Worm (Caenorhabditis elegans): ENCODE measurements around the gene F09G2.2.

Gene F09G2.2

ce11 chrV:7196498-7196966 lies at the start of gene F09G2.2:
Gene F09G2.2 (plus strand): TSS chrV:7196916.
- TF ChIP-seq unc-62 (GFP tag; optimal IDR thresholded peaks at IDR 0.05): no peak

- no peak for TF ChIP-seq unc-62 (GFP tag; optimal IDR thresholded peaks at IDR 0.05)
Observed at ce11 chrV:7147370-7147769, 49.3 kb upstream of the F09G2.2 start, which contains the start of gene ugt-38. Gene ugt-38 (minus strand): TSS chrV:7147470.

ce11 chrV:7150570-7150969 lies 46.1 kb upstream of the F09G2.2 start, which contains the start of gene F10D2.8:
Gene F10D2.8 (minus strand): TSS chrV:7150714.
- TF ChIP-seq unc-62 (GFP tag; optimal IDR thresholded peaks at IDR 0.05): no peak

ce11 chrV:7153046-7153445 lies 43.7 kb upstream of the F09G2.2 start, which contains the start of gene fat-7:
Gene fat-7 (minus strand): TSS chrV:7153146.
- no peak for TF ChIP-seq unc-62 (GFP tag; optimal IDR thresholded peaks at IDR 0.05)

- TF ChIP-seq unc-62 (GFP tag; optimal IDR thresholded peaks at IDR 0.05): no peak
Observed at ce11 chrV:7156079-7156478, 40.6 kb upstream of the F09G2.2 start, which contains the start of gene F10D2.10. Gene F10D2.10 (minus strand): TSS chrV:7156179.

- TF ChIP-seq unc-62 (GFP tag; optimal IDR thresholded peaks at IDR 0.05): no peak
Observed at ce11 chrV:7157089-7157488, 39.6 kb upstream of the F09G2.2 start, which contains the start of gene ugt-39. Gene ugt-39 (plus strand): TSS chrV:7157142.

- no peak for TF ChIP-seq unc-62 (GFP tag; optimal IDR thresholded peaks at IDR 0.05)
Observed at ce11 chrV:7159391-7159790, 37.3 kb upstream of the F09G2.2 start, which contains the start of gene str-204. Gene str-204 (plus strand): TSS chrV:7159691.

- no peak for TF ChIP-seq unc-62 (GFP tag; optimal IDR thresholded peaks at IDR 0.05)
Observed at ce11 chrV:7163477-7164114, 33.1 kb upstream of the F09G2.2 start, which contains the start of gene ugt-41. Gene ugt-41 (minus strand): TSS chrV:7163595.

ce11 chrV:7164210-7164609 lies 32.5 kb upstream of the F09G2.2 start, which contains the start of gene srh-83:
Gene srh-83 (plus strand): TSS chrV:7164510.
- no peak for TF ChIP-seq unc-62 (GFP tag; optimal IDR thresholded peaks at IDR 0.05)

ce11 chrV:7166709-7167108 lies 30.0 kb upstream of the F09G2.2 start, which contains the start of gene ugt-36:
Gene ugt-36 (plus strand): TSS chrV:7167009.
- no peak for TF ChIP-seq unc-62 (GFP tag; optimal IDR thresholded peaks at IDR 0.05)

- TF ChIP-seq unc-62 (GFP tag; optimal IDR thresholded peaks at IDR 0.05): no peak
Observed at ce11 chrV:7175201-7175600, 21.5 kb upstream of the F09G2.2 start, which contains the start of gene lgc-39. Gene lgc-39 (plus strand): TSS chrV:7175501.

ce11 chrV:7178843-7179242 lies 17.9 kb upstream of the F09G2.2 start, which contains the start of gene cpsf-2:
Gene cpsf-2 (plus strand): TSS chrV:7179172.
- TF ChIP-seq unc-62 (GFP tag; optimal IDR thresholded peaks at IDR 0.05): no peak

- no peak for TF ChIP-seq unc-62 (GFP tag; optimal IDR thresholded peaks at IDR 0.05)
Observed at ce11 chrV:7184549-7184948, 12.2 kb upstream of the F09G2.2 start, which contains the start of gene pitr-5. Gene pitr-5 (plus strand): TSS chrV:7184849.

ce11 chrV:7186599-7186998 lies 10.1 kb upstream of the F09G2.2 start:
- TF ChIP-seq unc-62 (GFP tag; optimal IDR thresholded peaks at IDR 0.05): no peak

ce11 chrV:7187295-7187694 lies 9.4 kb upstream of the F09G2.2 start:
- no peak for TF ChIP-seq unc-62 (GFP tag; optimal IDR thresholded peaks at IDR 0.05)

- TF ChIP-seq unc-62 (GFP tag; optimal IDR thresholded peaks at IDR 0.05): no peak
Observed at ce11 chrV:7193562-7193961, 3.2 kb upstream of the F09G2.2 start, which contains the start of gene F09G2.8. Gene F09G2.8 (minus strand): TSS chrV:7193662.

ce11 chrV:7194818-7195217 lies 1.9 kb upstream of the F09G2.2 start:
- no peak for TF ChIP-seq unc-62 (GFP tag; optimal IDR thresholded peaks at IDR 0.05)

Data from whole organism, dauer.